Worm (Caenorhabditis elegans): ENCODE measurements around the gene F11D11.6.

DNA sequence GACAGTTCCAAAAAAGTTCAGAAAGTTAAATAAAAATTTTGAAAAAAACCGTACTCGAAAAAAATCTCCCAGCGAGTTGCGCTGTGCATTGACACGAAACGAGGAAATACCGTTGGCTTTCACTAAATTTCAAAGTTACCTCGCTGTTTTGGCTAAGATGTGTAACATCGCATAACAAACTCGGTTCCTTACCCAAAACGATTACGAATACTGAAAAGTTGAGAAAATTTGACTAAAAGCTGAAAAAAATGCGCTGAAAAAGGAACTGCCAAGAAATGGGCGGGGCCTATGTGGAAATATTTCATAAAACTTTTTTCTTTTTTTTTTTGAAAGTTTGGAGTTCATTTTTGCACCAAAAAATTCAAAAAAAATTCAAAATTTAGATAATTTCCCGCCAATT lies 33.5 kb downstream of the F11D11.6 start:
- no peak for TF ChIP-seq scrt-1 (GFP tag; IDR thresholded peaks at IDR 0.05)
- no peak for TF ChIP-seq ceh-13 (GFP tag; optimal IDR thresholded peaks at IDR 0.05)
- no peak for TF ChIP-seq sea-1 (GFP tag; conservative IDR thresholded peaks at IDR 0.05)
- TF ChIP-seq hmg-4 (GFP tag; optimal IDR thresholded peaks at IDR 0.05), result no peak
- no peak for TF ChIP-seq F13C5.2 (tag; optimal IDR thresholded peaks at IDR 0.05)
- no peak for TF ChIP-seq tbx-37 (GFP tag; conservative IDR thresholded peaks at IDR 0.05)
